Worm (Caenorhabditis elegans) whole organism, L4/young adult: Measurements from ENCODE around the gene rig-6.

ENCODE experiments used
- W03F9.2 ChIP-seq: fragments of 150-350 bp; optimal IDR thresholded peaks from 2 replicates; lab custom pipeline; 2014; ENCODE audit warnings: missing biosample characterization, missing genetic modification characterization
- dao-5 ChIP-seq: sonication (generic microtip); optimal IDR thresholded peaks from 2 replicates; lab custom pipeline; 2016; ENCODE audit warnings: missing genotype, missing genetic modification characterization, moderate library complexity, missing compliant biosample characterization

ce11 chrII:4762574-4763285, 49.2 kb downstream of the rig-6 start, which contains the start of gene F26G1.2:
- TF ChIP-seq W03F9.2 (tag; lab: Kevin White, UChicago) = no peak
- no peak for TF ChIP-seq dao-5 (tag; lab: Kevin White, UChicago)
